Fruit fly (Drosophila melanogaster) whole organism, embryonic: ENCODE measurements around the gene caup.

Source experiments
- Aef1 ChIP-seq: fragments of 200-800 bp; sonication (Bioruptor generic); IDR thresholded peaks from 3 replicates; pipeline ENCODE4 v1.3.6; 2022; ENCODE audit warnings: missing biosample characterization, missing genetic modification characterization
- B-H1 ChIP-seq: fragments of 200-800 bp; sonication (Bioruptor generic); IDR thresholded peaks from 3 replicates; pipeline ENCODE4 v1.3.6; 2022; ENCODE audit warnings: missing biosample characterization, missing genetic modification characterization
- B-H2 ChIP-seq: fragments of 200-800 bp; sonication (Bioruptor generic); optimal IDR thresholded peaks from 2 replicates; lab custom pipeline; 2018; ENCODE audit warnings: missing biosample characterization, mild to moderate bottlenecking, missing genetic modification characterization
- Bdp1 ChIP-seq: fragments of 200-800 bp; sonication (Bioruptor generic); optimal IDR thresholded peaks from 3 replicates; lab custom pipeline; 2016; ENCODE audit warnings: missing biosample characterization, missing genetic modification characterization
- CG10366 ChIP-seq: fragments of 200-800 bp; sonication (Bioruptor generic); IDR thresholded peaks from 2 replicates; pipeline ENCODE4 v1.3.6; 2022; ENCODE audit warnings: missing biosample characterization, missing genetic modification characterization
- CG10431 ChIP-seq: fragments of 200-800 bp; sonication (Bioruptor generic); optimal IDR thresholded peaks from 3 replicates; lab custom pipeline; 2018; ENCODE audit warnings: missing biosample characterization, mild to moderate bottlenecking, missing genetic modification characterization
- CG10543 ChIP-seq: fragments of 200-800 bp; sonication (Bioruptor generic); optimal IDR thresholded peaks from 3 replicates; lab custom pipeline; 2017; ENCODE audit warnings: missing biosample characterization, mild to moderate bottlenecking, missing genetic modification characterization, moderate library complexity
- CG12071 ChIP-seq: fragments of 200-800 bp; sonication (Bioruptor generic); optimal IDR thresholded peaks from 3 replicates; lab custom pipeline; 2018; ENCODE audit warnings: missing biosample characterization, mild to moderate bottlenecking, missing genetic modification characterization
- CG12769 ChIP-seq: fragments of 200-800 bp; sonication (Bioruptor generic); optimal IDR thresholded peaks from 2 replicates; lab custom pipeline; 2019; ENCODE audit warnings: missing biosample characterization, mild to moderate bottlenecking, missing genetic modification characterization, moderate library complexity
- CG12942 ChIP-seq: fragments of 200-800 bp; sonication (Bioruptor generic); optimal IDR thresholded peaks from 3 replicates; lab custom pipeline; 2016; ENCODE audit warnings: missing biosample characterization, missing genetic modification characterization
- CG13424 ChIP-seq: fragments of 200-800 bp; sonication (Bioruptor generic); optimal IDR thresholded peaks from 2 replicates; lab custom pipeline; 2019; ENCODE audit warnings: missing biosample characterization, mild to moderate bottlenecking, missing genetic modification characterization, moderate library complexity
- CG15601 ChIP-seq: fragments of 200-800 bp; sonication (Bioruptor generic); optimal IDR thresholded peaks from 3 replicates; lab custom pipeline; 2019; ENCODE audit warnings: missing biosample characterization, mild to moderate bottlenecking, missing genetic modification characterization, moderate library complexity
- CG16863 ChIP-seq: fragments of 200-800 bp; sonication (Bioruptor generic); optimal IDR thresholded peaks from 3 replicates; lab custom pipeline; 2016; ENCODE audit warnings: missing biosample characterization, missing genetic modification characterization
- CG17912 ChIP-seq: fragments of 200-800 bp; sonication (Bioruptor generic); optimal IDR thresholded peaks from 2 replicates; lab custom pipeline; 2018; ENCODE audit warnings: missing biosample characterization, mild to moderate bottlenecking, missing genetic modification characterization
- CG2116 ChIP-seq: fragments of 200-800 bp; sonication (Bioruptor generic); optimal IDR thresholded peaks from 3 replicates; lab custom pipeline; 2018; ENCODE audit warnings: missing biosample characterization, mild to moderate bottlenecking, missing genetic modification characterization
- CG2129 ChIP-seq: fragments of 200-800 bp; sonication (Bioruptor generic); IDR thresholded peaks from 2 replicates; pipeline ENCODE4 v1.3.6; 2022; ENCODE audit warnings: missing biosample characterization, missing genetic modification characterization; ENCODE audit not compliant: partially characterized antibody
- CG2678 ChIP-seq: fragments of 200-800 bp; sonication (Bioruptor generic); optimal IDR thresholded peaks from 3 replicates; lab custom pipeline; 2019; ENCODE audit warnings: missing biosample characterization, mild to moderate bottlenecking, missing genetic modification characterization, moderate library complexity
- CG3163 ChIP-seq: fragments of 200-800 bp; sonication (Bioruptor generic); optimal IDR thresholded peaks from 3 replicates; lab custom pipeline; 2016; ENCODE audit warnings: missing biosample characterization, missing genetic modification characterization
- CG3407 ChIP-seq: fragments of 200-800 bp; sonication (Bioruptor generic); optimal IDR thresholded peaks from 2 replicates; lab custom pipeline; 2018; ENCODE audit warnings: missing biosample characterization, mild to moderate bottlenecking, missing genetic modification characterization
- CG34376 ChIP-seq: fragments of 200-800 bp; sonication (Bioruptor generic); optimal IDR thresholded peaks from 2 replicates; lab custom pipeline; 2018; ENCODE audit warnings: missing biosample characterization, mild to moderate bottlenecking, missing genetic modification characterization
- CG3995 ChIP-seq: fragments of 200-800 bp; sonication (Bioruptor generic); optimal IDR thresholded peaks from 3 replicates; lab custom pipeline; 2016; ENCODE audit warnings: missing biosample characterization, missing genetic modification characterization
- CG4282 ChIP-seq: fragments of 200-800 bp; sonication (Bioruptor generic); optimal IDR thresholded peaks from 2 replicates; lab custom pipeline; 2016; ENCODE audit warnings: missing biosample characterization, missing genetic modification characterization
- CG7745 ChIP-seq: fragments of 200-800 bp; sonication (Bioruptor generic); optimal IDR thresholded peaks from 2 replicates; lab custom pipeline; 2018; ENCODE audit warnings: missing biosample characterization, mild to moderate bottlenecking, missing genetic modification characterization, moderate library complexity
- CG9215 ChIP-seq: fragments of 200-800 bp; sonication (Bioruptor generic); IDR thresholded peaks from 2 replicates; pipeline ENCODE4 v1.3.6; 2022; ENCODE audit warnings: missing biosample characterization, missing genetic modification characterization
- CG9932 ChIP-seq: fragments of 200-800 bp; sonication (Bioruptor generic); IDR thresholded peaks from 2 replicates; pipeline ENCODE4 v1.3.6; 2022; ENCODE audit warnings: missing biosample characterization, missing genetic modification characterization
- Deaf1 ChIP-seq: fragments of 200-800 bp; optimal IDR thresholded peaks from 3 replicates; lab custom pipeline; 2019; ENCODE audit warnings: missing biosample characterization, mild to moderate bottlenecking, missing genetic modification characterization, moderate library complexity
- Dp ChIP-seq: fragments of 200-800 bp; sonication (Bioruptor generic); optimal IDR thresholded peaks from 2 replicates; lab custom pipeline; 2018; ENCODE audit warnings: missing biosample characterization, mild to moderate bottlenecking, missing genetic modification characterization, moderate library complexity
- Fer3 ChIP-seq: fragments of 200-800 bp; sonication (Bioruptor generic); optimal IDR thresholded peaks from 2 replicates; lab custom pipeline; 2018; ENCODE audit warnings: missing biosample characterization, mild to moderate bottlenecking, missing genetic modification characterization, moderate library complexity
- GATAe ChIP-seq: fragments of 200-800 bp; sonication (Bioruptor generic); conservative IDR thresholded peaks from 2 replicates; pipeline ENCODE4 v1.3.6; 2022; ENCODE audit warnings: missing biosample characterization, missing genetic modification characterization
- Gsc ChIP-seq: fragments of 200-800 bp; sonication (Bioruptor generic); IDR thresholded peaks from 2 replicates; pipeline ENCODE4 v1.3.6; 2022; ENCODE audit warnings: missing biosample characterization, missing genetic modification characterization
- Hr3 ChIP-seq: fragments of 200-800 bp; sonication (Bioruptor generic); optimal IDR thresholded peaks from 3 replicates; lab custom pipeline; 2016; ENCODE audit warnings: missing biosample characterization, missing genetic modification characterization
- Hr78 ChIP-seq, 2 experiments: fragments of 200-800 bp in 1 of 2; fragments of >200 bp in 1 of 2; sonication (Bioruptor generic) in 1 of 2; optimal IDR thresholded peaks; 2 replicates each; lab custom pipeline; 2017 to 2019; ENCODE audit warnings: missing biosample characterization in 2 of 2, missing genetic modification characterization in 2 of 2, mild to moderate bottlenecking in 1 of 2, moderate library complexity in 1 of 2
- MBD-R2 ChIP-seq: fragments of 200-800 bp; sonication (Bioruptor generic); IDR thresholded peaks from 2 replicates; pipeline ENCODE4 v1.3.6; 2022; ENCODE audit warnings: missing biosample characterization, missing genetic modification characterization
- Max ChIP-seq: fragments of 200-800 bp; sonication (Bioruptor generic); optimal IDR thresholded peaks from 2 replicates; lab custom pipeline; 2016; ENCODE audit warnings: missing biosample characterization, mild to moderate bottlenecking, missing genetic modification characterization
- Mes4 ChIP-seq: fragments of 200-800 bp; sonication (Bioruptor generic); optimal IDR thresholded peaks from 2 replicates; lab custom pipeline; 2016; ENCODE audit warnings: missing biosample characterization, missing genetic modification characterization
- Pdp1 ChIP-seq, 2 experiments: fragments of 200-800 bp; sonication (Bioruptor generic); optimal IDR thresholded peaks; 3 replicates each; lab custom pipeline; 2016; ENCODE audit warnings: missing biosample characterization in 2 of 2, missing genetic modification characterization in 2 of 2, mild to moderate bottlenecking in 1 of 2, moderate library complexity in 1 of 2
- Vsx1 ChIP-seq: fragments of 200-800 bp; sonication (Bioruptor generic); optimal IDR thresholded peaks from 2 replicates; lab custom pipeline; 2017; ENCODE audit warnings: missing biosample characterization, mild to moderate bottlenecking, missing genetic modification characterization, missing genetic modification reagents
- ara ChIP-seq: fragments of 200-800 bp; sonication (Bioruptor generic); IDR thresholded peaks from 2 replicates; pipeline ENCODE4 v1.3.6; 2022; ENCODE audit warnings: missing biosample characterization, missing genetic modification characterization
- ash1 ChIP-seq: fragments of 200-800 bp; sonication (Bioruptor generic); optimal IDR thresholded peaks from 2 replicates; lab custom pipeline; 2018; ENCODE audit warnings: missing biosample characterization, mild to moderate bottlenecking, missing genetic modification characterization
- caup ChIP-seq: fragments of 200-800 bp; sonication (Bioruptor generic); optimal IDR thresholded peaks from 3 replicates; lab custom pipeline; 2017; ENCODE audit warnings: missing biosample characterization, mild to moderate bottlenecking, missing genetic modification characterization, moderate library complexity; ENCODE audit not compliant: severe bottlenecking
- chm ChIP-seq: fragments of 200-800 bp; sonication (Bioruptor generic); IDR thresholded peaks from 2 replicates; pipeline ENCODE4 v1.3.6; 2022; ENCODE audit warnings: missing biosample characterization, missing genetic modification characterization
- da ChIP-seq: fragments of 200-800 bp; sonication (Bioruptor generic); optimal IDR thresholded peaks from 2 replicates; lab custom pipeline; 2016; ENCODE audit warnings: missing biosample characterization, missing genetic modification characterization
- esg ChIP-seq: fragments of 200-800 bp; sonication (Bioruptor generic); conservative IDR thresholded peaks from 2 replicates; pipeline ENCODE4 v1.3.6; 2022; ENCODE audit warnings: missing biosample characterization, missing genetic modification characterization
- grn ChIP-seq: fragments of 200-800 bp; sonication (Bioruptor generic); optimal IDR thresholded peaks from 3 replicates; lab custom pipeline; 2017; ENCODE audit warnings: missing biosample characterization, missing genetic modification characterization
- mam ChIP-seq: fragments of 200-800 bp; sonication (Bioruptor generic); optimal IDR thresholded peaks from 3 replicates; lab custom pipeline; 2016; ENCODE audit warnings: missing biosample characterization, missing genetic modification characterization
- salm ChIP-seq: fragments of 200-800 bp; sonication (Bioruptor generic); optimal IDR thresholded peaks from 2 replicates; lab custom pipeline; 2018; ENCODE audit warnings: missing biosample characterization, mild to moderate bottlenecking, missing genetic modification characterization
- tna ChIP-seq: fragments of 200-800 bp; sonication (Bioruptor generic); IDR thresholded peaks from 2 replicates; pipeline ENCODE4 v1.3.6; 2022; ENCODE audit warnings: missing biosample characterization, missing genetic modification characterization; ENCODE audit not compliant: partially characterized antibody
- twi ChIP-seq: fragments of 200-800 bp; optimal IDR thresholded peaks from 2 replicates; lab custom pipeline; 2019; ENCODE audit warnings: missing biosample characterization, mild to moderate bottlenecking, missing genetic modification characterization, moderate library complexity
- usp ChIP-seq: fragments of >200 bp; optimal IDR thresholded peaks from 2 replicates; lab custom pipeline; 2017; ENCODE audit warnings: missing biosample characterization, missing genetic modification characterization

caup gene

DNA sequence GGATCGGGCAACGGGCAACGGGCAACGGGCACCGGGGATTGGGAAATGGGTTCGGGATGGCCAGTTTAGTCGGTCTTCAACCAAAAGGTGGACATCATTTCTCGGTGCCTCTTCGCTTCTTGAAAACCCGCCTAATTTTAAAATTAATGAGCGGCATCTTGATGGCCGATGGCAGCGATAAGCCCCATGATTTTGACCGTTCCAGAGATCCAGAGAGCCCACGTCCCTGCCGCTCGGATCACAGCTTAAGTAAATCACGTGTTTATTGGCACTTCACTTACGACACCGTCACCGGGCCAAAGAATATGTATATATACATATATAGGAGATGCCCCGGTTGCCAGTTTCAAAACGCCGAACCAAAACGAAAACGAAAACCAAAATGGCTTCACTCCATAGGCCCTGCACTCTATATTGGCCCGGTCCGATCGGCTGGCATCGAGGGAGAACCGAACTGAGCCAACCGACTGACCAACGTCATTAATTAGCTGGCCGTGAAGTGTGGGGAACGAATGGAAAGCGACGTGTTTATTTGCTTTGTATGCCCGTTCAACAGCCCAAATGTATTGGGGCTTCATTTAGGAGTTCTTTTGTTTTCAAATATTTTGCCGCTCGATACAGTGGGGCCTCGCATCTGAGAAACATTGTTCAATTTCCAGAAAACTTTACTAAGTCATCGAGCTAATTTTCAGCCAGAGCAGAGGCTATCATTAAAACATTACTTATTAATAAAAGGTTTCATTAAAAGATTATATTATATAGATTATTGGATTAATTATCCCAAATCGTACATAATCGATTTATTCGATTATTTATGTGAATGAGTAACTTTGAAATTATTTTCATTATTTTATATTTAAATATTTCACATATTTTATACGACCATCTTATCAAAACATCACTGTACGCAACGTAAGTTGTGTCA, 34.7 kb downstream of the caup start (continued):
- peak; percentile 5 for TF ChIP-seq caup (GFP tag; lab: Kevin White, UChicago)
- TF ChIP-seq Max (GFP tag; lab: Kevin White, UChicago), result no peak
- no peak for TF ChIP-seq CG3163
- TF ChIP-seq salm, result peak; percentile 32
- no peak for TF ChIP-seq MBD-R2 (GFP tag; lab: Robert Waterston, UW)
- TF ChIP-seq CG4282 (GFP tag; lab: Kevin White, UChicago), result no peak
- TF ChIP-seq twi (tag; lab: Kevin White, UChicago), result peak; percentile 18
- no peak for TF ChIP-seq CG10543 (GFP tag; lab: Kevin White, UChicago)
- peak in 1 of 2 experiments; percentile 21 for TF ChIP-seq Hr78 (GFP tag; optimal IDR thresholded peaks at IDR 0.05; lab: Kevin White, UChicago)
- TF ChIP-seq CG2129 (GFP tag; lab: Robert Waterston, UW), result no peak
- TF ChIP-seq mam (GFP tag; lab: Kevin White, UChicago), result no peak
- TF ChIP-seq Bdp1 (GFP tag; lab: Kevin White, UChicago), result no peak
- no peak for TF ChIP-seq B-H2 (GFP tag; lab: Kevin White, UChicago)
- TF ChIP-seq CG7745 (tag; lab: Kevin White, UChicago), result peak; percentile 72
- TF ChIP-seq CG3995 (GFP tag; lab: Kevin White, UChicago), result no peak
- TF ChIP-seq Deaf1 (tag; lab: Kevin White, UChicago), result peak; percentile 44
- TF ChIP-seq B-H1 (GFP tag; lab: Robert Waterston, UW), result no peak
- TF ChIP-seq CG9215, result no peak
- no peak for TF ChIP-seq ash1
- TF ChIP-seq CG34376, result no peak
- peak; percentile 38; the same call in 1 of the 2 replicates for TF ChIP-seq ara (GFP tag; lab: Robert Waterston, UW)
- TF ChIP-seq grn (GFP tag; lab: Kevin White, UChicago), result peak; percentile 87
- no peak for TF ChIP-seq CG2116 (GFP tag; lab: Kevin White, UChicago)
- no peak for TF ChIP-seq esg
- no peak for TF ChIP-seq Dp (GFP tag; lab: Kevin White, UChicago)
- no peak for TF ChIP-seq chm
- no peak for TF ChIP-seq CG16863 (GFP tag; lab: Kevin White, UChicago)
- TF ChIP-seq Hr3 (GFP tag; lab: Kevin White, UChicago), result peak; percentile 52
- no peak for TF ChIP-seq CG12071 (GFP tag; lab: Kevin White, UChicago)
- peak; percentile 31 for TF ChIP-seq Fer3
- peak; percentile 66 for TF ChIP-seq CG15601 (tag; lab: Kevin White, UChicago)
- TF ChIP-seq CG9932 (GFP tag; lab: Robert Waterston, UW), result no peak
- TF ChIP-seq CG10431 (GFP tag; lab: Kevin White, UChicago), result no peak
- TF ChIP-seq Gsc (GFP tag; lab: Robert Waterston, UW), result no peak
- no peak for TF ChIP-seq Pdp1 (GFP tag; optimal IDR thresholded peaks at IDR 0.05; lab: Kevin White, UChicago)
- peak; percentile 70 for TF ChIP-seq CG13424 (tag; lab: Kevin White, UChicago)
- TF ChIP-seq CG3407 (GFP tag; lab: Kevin White, UChicago), result peak; percentile 39
- TF ChIP-seq CG17912, result no peak
- TF ChIP-seq CG10366, result peak; percentile 41; the same call in 1 of the 2 replicates
- TF ChIP-seq CG2678 (tag; lab: Kevin White, UChicago), result peak; percentile 78
- no peak for TF ChIP-seq GATAe (GFP tag; lab: Robert Waterston, UW)
- TF ChIP-seq tna (GFP tag; lab: Robert Waterston, UW), result no peak
- no peak for TF ChIP-seq CG12769 (tag; lab: Kevin White, UChicago)
- no peak for TF ChIP-seq da
- peak; percentile 62 for TF ChIP-seq Vsx1 (GFP tag; lab: Kevin White, UChicago)
- TF ChIP-seq Mes4 (GFP tag; lab: Kevin White, UChicago), result no peak
- TF ChIP-seq usp (GFP tag; lab: Kevin White, UChicago), result no peak
- TF ChIP-seq CG12942 (GFP tag; lab: Kevin White, UChicago), result peak; percentile 35
- no peak for TF ChIP-seq Aef1
